Worm (Caenorhabditis elegans) whole organism, L4/young adult: Measurements from ENCODE around the gene T01G6.10.

Experiments used
- W03F9.2 ChIP-seq: fragments of 150-350 bp; optimal IDR thresholded peaks from 2 replicates; lab custom pipeline; 2014; ENCODE audit warnings: missing biosample characterization, missing genetic modification characterization
- dao-5 ChIP-seq: sonication (generic microtip); optimal IDR thresholded peaks from 2 replicates; lab custom pipeline; 2016; ENCODE audit warnings: missing genotype, missing genetic modification characterization, moderate library complexity, missing compliant biosample characterization
- him-1 ChIP-seq: sonication (generic microtip); optimal IDR thresholded peaks from 2 replicates; lab custom pipeline; 2016; ENCODE audit warnings: missing genotype, missing genetic modification reagents, missing genetic modification characterization, missing compliant biosample characterization

T01G6.10 gene

DNA sequence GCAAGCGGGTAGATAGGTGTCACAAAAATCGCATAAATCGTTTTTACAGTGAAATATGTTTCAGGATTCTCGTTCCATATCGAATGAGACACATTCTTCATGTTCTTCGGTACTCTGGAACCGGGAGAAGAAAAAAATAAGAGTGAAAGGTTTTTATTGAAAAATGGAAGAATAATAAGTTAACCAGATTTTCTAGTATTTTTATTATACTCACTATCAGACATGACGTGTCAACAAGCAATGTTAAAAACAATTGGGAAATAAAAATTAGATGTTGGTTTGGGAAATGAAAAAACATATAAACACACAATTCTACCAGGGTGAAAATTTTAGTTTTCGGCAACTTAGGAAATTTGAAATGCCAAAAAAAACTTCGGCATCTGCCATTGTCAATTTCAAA, 9.4 kb upstream of the T01G6.10 start, which contains the start of gene srh-37:
srh-37 (minus strand) TSS at position 101 of the 400 bp plus-strand sequence.
- TF ChIP-seq him-1 (tag; lab: Kevin White, UChicago) = no peak
- TF ChIP-seq W03F9.2 (tag; lab: Kevin White, UChicago) = no peak
- TF ChIP-seq dao-5 (tag; lab: Kevin White, UChicago) = no peak

DNA sequence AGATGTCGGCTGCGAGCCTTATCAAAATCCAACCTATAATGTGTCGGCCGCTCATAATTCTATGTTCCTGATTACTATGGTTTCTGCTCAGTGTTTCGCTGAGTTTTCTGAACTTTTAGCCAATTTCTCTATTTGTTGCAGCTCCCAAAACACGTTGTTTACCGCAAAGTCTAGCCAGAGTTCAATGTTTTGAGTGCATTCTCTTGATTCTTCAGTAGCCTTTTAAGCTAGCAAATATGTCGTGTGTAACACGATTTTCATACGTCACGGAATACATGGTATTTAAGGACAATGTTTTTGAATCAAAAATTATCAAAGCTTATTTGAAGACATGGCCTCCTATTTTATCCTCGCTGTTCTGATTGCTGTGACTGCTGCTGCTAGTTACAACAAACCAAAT, 2.2 kb upstream of the T01G6.10 start, which contains the start of gene srlf-19:
srlf-19 (plus strand) TSS at position 301 of the 400 bp plus-strand sequence.
- TF ChIP-seq W03F9.2 (tag; lab: Kevin White, UChicago) = no peak
- no peak for TF ChIP-seq him-1 (tag; lab: Kevin White, UChicago)
- TF ChIP-seq dao-5 (tag; lab: Kevin White, UChicago) = no peak

DNA sequence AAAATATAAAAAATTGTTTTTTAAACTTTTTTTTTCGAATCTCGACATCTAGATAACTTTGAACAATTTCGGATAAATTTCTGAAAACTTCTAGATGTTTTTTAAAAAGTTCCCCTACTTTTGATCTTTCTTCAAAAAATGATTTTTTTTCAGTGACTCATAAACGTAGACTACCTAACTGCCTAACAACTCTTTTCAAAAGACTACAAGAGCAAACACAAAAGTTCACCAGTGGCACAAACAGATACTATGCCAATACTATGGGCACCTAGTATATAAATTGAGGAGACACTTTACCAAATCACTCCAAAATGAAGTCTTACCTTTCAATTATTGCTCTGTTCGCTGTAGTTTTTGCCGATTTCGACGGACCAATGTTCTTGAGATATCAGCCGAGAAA, 705 bp upstream of the T01G6.10 start, which contains the start of gene srlf-35:
srlf-35 (plus strand) TSS at position 301 of the 400 bp plus-strand sequence.
- no peak for TF ChIP-seq dao-5 (tag; lab: Kevin White, UChicago)
- TF ChIP-seq W03F9.2 (tag; lab: Kevin White, UChicago) = no peak
- no peak for TF ChIP-seq him-1 (tag; lab: Kevin White, UChicago)

DNA sequence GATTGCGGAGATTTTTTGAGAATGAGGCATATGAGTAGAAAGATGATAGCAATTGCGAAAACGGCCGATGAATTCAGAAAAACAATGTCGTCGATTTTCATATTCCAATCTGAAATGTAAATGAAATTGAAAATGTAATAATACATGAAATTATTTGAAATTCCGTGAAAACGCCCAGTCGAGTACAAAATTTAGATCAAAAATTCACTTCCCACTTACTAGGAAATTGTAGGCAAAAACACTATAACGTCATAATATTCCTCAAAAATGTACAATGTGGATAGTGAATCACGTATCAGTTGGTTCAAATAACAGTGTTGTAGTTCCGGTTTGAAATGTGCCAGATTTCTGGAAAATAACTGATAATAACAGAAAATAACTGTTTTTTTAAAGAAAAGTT, 1.8 kb downstream of the T01G6.10 start, which contains the start of gene str-256:
str-256 (minus strand) TSS at position 101 of the 400 bp plus-strand sequence.
- TF ChIP-seq W03F9.2 (tag; lab: Kevin White, UChicago) (no peak), him-1 (tag; lab: Kevin White, UChicago) (no peak), dao-5 (tag; lab: Kevin White, UChicago) (no peak)

DNA sequence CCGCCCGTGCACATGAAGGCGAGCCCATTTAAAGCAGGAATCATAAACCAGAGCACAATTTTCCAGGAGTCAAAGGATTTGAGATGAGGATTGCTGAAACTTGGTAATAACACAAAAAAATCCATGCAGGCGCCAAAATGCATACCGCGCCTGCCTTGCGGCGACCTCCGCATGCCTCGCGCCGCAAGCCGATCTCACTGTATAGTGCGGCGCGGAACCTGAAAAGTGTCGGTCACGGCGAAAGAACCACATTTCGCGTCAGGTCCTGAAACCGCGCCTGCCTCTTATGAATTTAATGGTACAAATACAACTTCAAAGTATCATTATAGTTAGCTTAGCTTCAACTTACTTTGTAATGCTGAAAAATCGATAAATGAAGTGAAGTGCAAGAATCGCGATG, 2.5 kb downstream of the T01G6.10 start:
- TF ChIP-seq W03F9.2 (tag; lab: Kevin White, UChicago) (no peak), dao-5 (tag; lab: Kevin White, UChicago) (no peak), him-1 (tag; lab: Kevin White, UChicago) (no peak)

DNA sequence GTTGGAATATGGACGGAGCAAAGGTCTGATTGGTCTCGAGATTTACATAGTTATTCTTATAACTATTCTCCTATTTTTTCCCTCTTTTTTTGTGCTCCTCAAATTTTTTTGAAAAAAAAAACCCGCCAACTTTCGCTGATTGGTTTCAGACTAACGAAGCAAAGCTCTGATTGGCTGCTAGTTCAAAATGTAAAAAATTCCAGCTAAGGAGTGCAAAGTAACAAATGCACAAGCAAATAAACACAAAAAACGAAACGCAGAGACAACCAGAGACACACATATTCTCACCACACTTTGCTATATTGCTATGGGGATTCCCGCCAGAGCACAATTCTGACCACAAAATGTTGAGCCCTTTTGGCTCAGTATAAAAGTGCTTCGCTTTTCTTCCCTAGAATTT, 5.6 kb downstream of the T01G6.10 start, which contains the start of gene T01G6.1:
T01G6.1 (plus strand) TSS at position 301 of the 400 bp plus-strand sequence.
- TF ChIP-seq W03F9.2 (tag; lab: Kevin White, UChicago) (no peak), him-1 (tag; lab: Kevin White, UChicago) (no peak), dao-5 (tag; lab: Kevin White, UChicago) (no peak)

DNA sequence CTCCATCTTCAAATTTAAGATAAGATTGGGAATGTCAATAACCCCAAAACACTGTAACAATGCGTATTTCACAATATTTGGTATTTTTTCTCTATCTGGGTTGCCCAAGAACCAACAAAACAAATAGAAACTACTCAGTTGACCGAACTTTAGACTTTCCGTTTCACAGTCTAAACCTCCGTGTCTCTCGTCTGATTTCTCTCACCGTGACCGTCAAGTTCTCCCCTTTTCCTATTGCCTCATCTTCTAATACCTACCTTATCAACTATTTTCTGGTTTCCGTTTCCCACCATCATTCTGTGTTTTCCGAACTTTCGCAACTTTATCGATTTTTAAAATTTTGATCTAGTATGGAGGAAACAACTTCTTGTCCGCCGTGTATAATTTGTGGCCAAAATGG, 8.7 kb downstream of the T01G6.10 start, which contains the start of gene nhr-131:
nhr-131 (plus strand) TSS at position 87 of the 400 bp plus-strand sequence.
- no peak for TF ChIP-seq dao-5 (tag; lab: Kevin White, UChicago)
- TF ChIP-seq him-1 (tag; lab: Kevin White, UChicago) = no peak
- TF ChIP-seq W03F9.2 (tag; lab: Kevin White, UChicago) = no peak

DNA sequence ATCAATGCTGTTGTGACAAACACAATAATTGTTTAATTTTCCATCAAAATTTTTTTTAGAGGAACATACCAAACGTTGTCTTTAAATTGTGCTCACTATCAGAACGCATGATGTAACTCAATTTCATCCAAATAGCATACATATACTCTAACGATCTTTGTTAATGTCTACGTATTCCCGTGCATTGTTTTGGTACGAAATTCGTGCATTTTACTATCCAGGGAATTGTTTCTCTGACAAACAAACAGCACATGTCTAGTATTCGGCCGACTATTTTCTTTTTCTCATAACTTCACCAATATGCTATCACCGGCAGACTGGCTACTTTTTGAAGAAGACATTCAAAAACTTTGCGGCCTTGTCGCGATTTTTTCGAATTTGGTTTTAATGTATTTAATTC, 11.6 kb downstream of the T01G6.10 start, which contains the start of gene str-196:
str-196 (plus strand) TSS at position 301 of the 400 bp plus-strand sequence.
- TF ChIP-seq W03F9.2 (tag; lab: Kevin White, UChicago) (no peak), him-1 (tag; lab: Kevin White, UChicago) (no peak), dao-5 (tag; lab: Kevin White, UChicago) (no peak)

DNA sequence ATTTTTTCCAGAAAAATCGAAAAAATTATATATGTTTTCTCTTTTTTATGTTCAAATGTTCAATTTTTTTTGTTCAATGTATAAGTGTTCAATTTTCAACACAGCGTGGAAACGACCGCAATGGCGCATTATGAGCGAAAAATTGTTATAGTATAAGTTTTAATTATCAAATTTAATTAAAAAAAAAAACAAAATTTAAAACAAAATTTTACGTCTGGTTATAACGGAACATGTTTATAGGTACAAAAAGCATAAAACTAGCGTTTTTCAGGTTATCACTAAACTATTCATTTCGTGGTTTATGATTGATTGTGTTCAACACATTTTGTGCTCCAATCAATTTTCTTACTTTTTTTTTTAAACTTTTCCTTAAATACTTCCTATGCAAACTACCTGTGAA, 13.7 kb downstream of the T01G6.10 start, which contains the start of gene nhr-106:
nhr-106 (plus strand) TSS at position 301 of the 400 bp plus-strand sequence.
- no peak for TF ChIP-seq W03F9.2 (tag; lab: Kevin White, UChicago)
- no peak for TF ChIP-seq him-1 (tag; lab: Kevin White, UChicago)
- TF ChIP-seq dao-5 (tag; lab: Kevin White, UChicago) = no peak

DNA sequence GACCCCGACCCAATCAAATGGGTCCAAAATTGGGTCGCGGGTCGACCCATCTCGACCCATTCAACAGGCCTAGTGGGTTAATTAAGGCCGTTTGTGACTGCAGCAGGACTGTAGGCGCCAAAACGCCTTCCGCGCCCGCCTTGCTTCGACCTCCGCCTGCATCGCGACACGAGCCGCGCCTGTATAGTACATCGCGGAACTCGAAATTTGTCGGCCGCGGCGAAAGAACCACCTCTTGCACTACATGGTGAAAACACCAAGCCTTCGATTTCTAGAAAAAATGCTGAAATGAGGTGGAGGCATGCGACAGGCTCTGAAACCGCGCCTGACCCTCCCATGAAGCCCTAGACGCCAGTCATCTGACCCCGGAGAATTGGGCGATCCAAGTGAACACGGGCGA, 15.0 kb downstream of the T01G6.10 start:
- no peak for TF ChIP-seq him-1 (tag; lab: Kevin White, UChicago)
- TF ChIP-seq W03F9.2 (tag; lab: Kevin White, UChicago) = no peak
- no peak for TF ChIP-seq dao-5 (tag; lab: Kevin White, UChicago)

DNA sequence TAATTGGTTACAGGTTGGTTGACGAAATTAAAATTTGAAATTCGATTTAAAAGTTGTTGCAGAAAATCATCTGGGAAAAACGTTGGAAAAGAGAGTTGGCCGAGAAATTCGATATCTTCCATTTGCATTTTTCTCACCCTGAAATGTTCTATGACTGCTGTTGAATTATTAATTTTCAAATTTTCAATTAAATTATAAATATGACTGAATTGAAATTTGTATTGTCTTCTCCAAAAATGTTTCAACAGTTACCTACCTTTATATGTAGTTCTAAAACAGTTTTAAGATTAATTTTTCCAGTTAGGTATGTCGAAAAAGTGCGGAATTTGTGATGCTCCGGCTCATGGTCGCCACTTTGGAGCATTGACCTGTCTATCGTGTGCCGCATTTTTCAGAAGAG, 16.3 kb downstream of the T01G6.10 start, which contains the start of gene nhr-211:
nhr-211 (plus strand) TSS at position 301 of the 400 bp plus-strand sequence.
- TF ChIP-seq dao-5 (tag; lab: Kevin White, UChicago) (no peak), him-1 (tag; lab: Kevin White, UChicago) (no peak), W03F9.2 (tag; lab: Kevin White, UChicago) (no peak)

DNA sequence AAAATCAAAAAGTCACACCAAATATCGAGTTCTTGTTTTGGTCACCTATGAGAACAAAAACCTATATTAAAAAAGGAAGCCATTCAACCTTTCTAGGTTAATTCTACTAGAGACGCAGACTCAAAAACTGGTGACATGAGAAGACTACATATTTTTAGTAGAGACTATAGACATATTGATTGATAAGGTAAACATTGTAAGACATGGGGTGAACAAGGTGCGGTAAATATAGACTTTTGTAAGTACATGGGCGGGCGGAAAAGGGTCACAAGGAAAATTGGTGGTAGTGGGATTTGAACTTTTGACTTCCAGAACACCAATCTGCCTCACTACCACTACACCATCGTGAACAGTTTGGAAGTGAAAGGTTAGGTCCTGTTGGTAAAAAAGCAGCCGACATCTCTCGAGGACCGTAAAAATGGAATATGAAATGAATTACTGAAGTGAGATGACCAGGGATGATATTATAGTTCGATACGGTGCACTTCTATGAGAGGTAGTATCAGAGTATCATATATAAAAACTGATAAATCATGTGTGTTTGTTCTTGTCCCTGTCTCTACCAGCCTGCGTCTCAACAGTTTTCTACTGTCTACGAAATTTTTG, 18.6 kb downstream of the T01G6.10 start, which contains the start of gene nhr-212:
nhr-212 (plus strand) TSS at position 573 of the 606 bp plus-strand sequence.
- no peak for TF ChIP-seq W03F9.2 (tag; lab: Kevin White, UChicago)
- TF ChIP-seq him-1 (tag; lab: Kevin White, UChicago) = no peak
- no peak for TF ChIP-seq dao-5 (tag; lab: Kevin White, UChicago)

DNA sequence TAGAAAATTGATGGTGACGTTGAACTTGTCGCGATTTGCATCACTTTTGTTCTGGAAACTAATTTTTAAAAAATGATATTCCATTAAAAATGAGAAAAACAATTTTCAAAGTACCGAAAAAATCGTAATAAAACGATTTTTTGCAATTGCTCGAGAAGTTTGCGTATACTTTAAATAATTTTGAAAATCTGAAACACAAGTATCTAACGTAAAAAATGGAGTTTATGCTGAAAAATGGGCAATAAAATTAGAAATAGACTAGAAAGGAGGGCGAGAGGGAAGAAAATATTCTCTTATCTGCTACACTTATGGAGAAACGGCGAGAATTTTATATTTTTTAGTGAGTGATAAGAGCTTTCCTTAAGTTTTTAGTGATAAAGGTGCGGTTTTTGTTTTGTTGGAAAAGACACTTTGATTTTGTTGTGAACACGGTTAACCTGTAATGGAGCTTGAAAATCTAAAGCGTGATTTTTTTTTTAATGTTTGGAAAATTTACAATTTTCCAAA, 19.7 kb downstream of the T01G6.10 start, which contains the start of gene nhr-130:
nhr-130 (minus strand) TSS at position 51 of the 507 bp plus-strand sequence.
- TF ChIP-seq him-1 (tag; lab: Kevin White, UChicago) (no peak), W03F9.2 (tag; lab: Kevin White, UChicago) (no peak), dao-5 (tag; lab: Kevin White, UChicago) (no peak)
